Worm (Caenorhabditis elegans) whole organism, L3 larva: ENCODE measurements around the gene srw-89.

Source experiments
- ZK546.5 ChIP-seq: sonication (generic microtip); optimal IDR thresholded peaks from 2 replicates; lab custom pipeline; 2017; ENCODE audit warnings: missing biosample characterization, missing genetic modification characterization
- egl-27 ChIP-seq: sonication (generic microtip); optimal IDR thresholded peaks from 4 replicates; lab custom pipeline; 2017; ENCODE audit warnings: missing biosample characterization, missing genetic modification reagents, missing genetic modification characterization
- elt-2 ChIP-seq: sonication (generic microtip); optimal IDR thresholded peaks from 2 replicates; lab custom pipeline; 2016; ENCODE audit warnings: missing genetic modification reagents, mild to moderate bottlenecking, missing genetic modification characterization, missing compliant biosample characterization
- mdl-1 ChIP-seq: fragments of 150-350 bp; optimal IDR thresholded peaks from 2 replicates; lab custom pipeline; 2014; ENCODE audit warnings: missing biosample characterization, missing genetic modification characterization
- nhr-12 ChIP-seq: fragments of 150-350 bp; optimal IDR thresholded peaks from 2 replicates; lab custom pipeline; 2014; ENCODE audit warnings: missing biosample characterization, missing genetic modification characterization
- nhr-25 ChIP-seq: sonication (generic microtip); optimal IDR thresholded peaks from 2 replicates; lab custom pipeline; 2017; ENCODE audit warnings: missing biosample characterization, missing genetic modification characterization
- nhr-43 ChIP-seq: sonication (generic microtip); optimal IDR thresholded peaks from 2 replicates; lab custom pipeline; 2016; ENCODE audit warnings: mild to moderate bottlenecking, missing genetic modification characterization, missing compliant biosample characterization; ENCODE audit not compliant: poor library complexity, severe bottlenecking
- nhr-76 ChIP-seq: fragments of 150-350 bp; sonication (generic microtip); optimal IDR thresholded peaks from 5 replicates; lab custom pipeline; 2014; ENCODE audit warnings: missing biosample characterization, missing genetic modification characterization
- pha-4 ChIP-seq: fragments of 150-350 bp; optimal IDR thresholded peaks from 2 replicates; lab custom pipeline; 2014; ENCODE audit warnings: missing biosample characterization, missing genetic modification reagents, missing genetic modification characterization
- unc-62 ChIP-seq: fragments of 150-350 bp; sonication (generic microtip); optimal IDR thresholded peaks from 4 replicates; lab custom pipeline; 2014; ENCODE audit warnings: missing biosample characterization, missing genetic modification reagents, missing genetic modification characterization
- zag-1 ChIP-seq: fragments of 150-350 bp; optimal IDR thresholded peaks from 2 replicates; lab custom pipeline; 2014; ENCODE audit warnings: missing biosample characterization, missing genetic modification characterization
- ztf-4 ChIP-seq: fragments of 150-350 bp; optimal IDR thresholded peaks from 2 replicates; lab custom pipeline; 2014; ENCODE audit warnings: missing biosample characterization, missing genetic modification characterization

DNA sequence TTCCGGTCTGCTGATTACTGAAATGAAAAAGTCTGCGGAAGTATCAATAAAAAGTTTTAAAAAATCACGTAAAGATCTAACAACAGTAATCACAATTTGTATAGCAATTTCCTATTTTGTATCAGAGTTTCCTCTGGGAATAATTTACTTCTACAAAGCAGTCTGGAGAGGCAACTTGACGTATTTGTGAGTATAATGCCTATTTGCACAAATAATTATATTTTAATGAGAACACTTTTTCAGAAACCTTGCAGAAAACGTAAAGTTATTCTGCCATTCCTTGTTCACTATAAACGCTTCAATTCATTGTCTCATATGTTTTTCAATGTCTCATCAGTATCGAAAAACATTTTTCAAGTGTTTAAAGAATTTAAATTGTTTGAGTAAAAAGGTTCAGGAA, 1.7 kb downstream of the srw-89 start:
- TF ChIP-seq elt-2 (tag; lab: Kevin White, UChicago): no peak
- no peak for TF ChIP-seq mdl-1
- no peak for TF ChIP-seq zag-1
- no peak for TF ChIP-seq unc-62 (GFP tag; lab: Kevin White, UChicago)
- no peak for TF ChIP-seq nhr-76 (tag; lab: Kevin White, UChicago)
- TF ChIP-seq pha-4 (tag; lab: Kevin White, UChicago): no peak
- no peak for TF ChIP-seq nhr-43 (tag; lab: Kevin White, UChicago)
- TF ChIP-seq nhr-12 (tag; lab: Kevin White, UChicago): no peak
- no peak for TF ChIP-seq ztf-4 (tag; lab: Kevin White, UChicago)
- TF ChIP-seq ZK546.5 (tag; lab: Kevin White, UChicago): no peak
- TF ChIP-seq egl-27: no peak
- TF ChIP-seq nhr-25 (tag; lab: Kevin White, UChicago): no peak
